Worm (Caenorhabditis elegans) whole organism, mixed stage, embryonic: Measurements from ENCODE around the gene T10G3.1.

Experiments used
- M03D4.4 ChIP-seq: sonication (generic microtip); optimal IDR thresholded peaks from 2 replicates; lab custom pipeline; 2017; ENCODE audit warnings: mild to moderate bottlenecking, missing genetic modification characterization, missing compliant biosample characterization
- bed-3 ChIP-seq: fragments of 200-800 bp; sonication (Bioruptor generic); optimal IDR thresholded peaks from 3 replicates; lab custom pipeline; 2018; ENCODE audit warnings: mild to moderate bottlenecking, missing genetic modification characterization, moderate library complexity, missing compliant biosample characterization
- blmp-1 ChIP-seq: fragments of 150-350 bp; optimal IDR thresholded peaks from 2 replicates; lab custom pipeline; 2014; ENCODE audit warnings: missing biosample characterization, missing genetic modification characterization
- ceh-39 ChIP-seq: fragments of 150-350 bp; optimal IDR thresholded peaks from 2 replicates; lab custom pipeline; 2014; ENCODE audit warnings: missing biosample characterization, missing genetic modification characterization
- ceh-43 ChIP-seq: fragments of 200-800 bp; sonication (Bioruptor generic); optimal IDR thresholded peaks from 2 replicates; lab custom pipeline; 2018; ENCODE audit warnings: mild to moderate bottlenecking, missing genetic modification characterization, moderate library complexity, missing compliant biosample characterization
- ceh-83 ChIP-seq: fragments of 200-800 bp; sonication (Bioruptor generic); optimal IDR thresholded peaks from 2 replicates; lab custom pipeline; 2018; ENCODE audit warnings: mild to moderate bottlenecking, missing genetic modification characterization, missing compliant biosample characterization
- ces-1 ChIP-seq: fragments of 150-350 bp; optimal IDR thresholded peaks from 2 replicates; lab custom pipeline; 2014; ENCODE audit warnings: missing biosample characterization, missing genetic modification reagents, missing genetic modification characterization
- drap-1 ChIP-seq: fragments of 200-800 bp; sonication (Bioruptor generic); optimal IDR thresholded peaks from 3 replicates; lab custom pipeline; 2018; ENCODE audit warnings: mild to moderate bottlenecking, missing genetic modification characterization, missing compliant biosample characterization
- elt-1 ChIP-seq: sonication (generic microtip); optimal IDR thresholded peaks from 2 replicates; lab custom pipeline; 2017; ENCODE audit warnings: missing genetic modification characterization, mild to moderate bottlenecking, missing compliant biosample characterization, antibody characterized with exemption, moderate library complexity, borderline replicate concordance; ENCODE audit not compliant: insufficient read depth
- elt-3 ChIP-seq: fragments of 150-350 bp; optimal IDR thresholded peaks from 2 replicates; lab custom pipeline; 2014; ENCODE audit warnings: missing biosample characterization, missing genetic modification characterization
- flh-1 ChIP-seq: fragments of 200-800 bp; sonication (Bioruptor generic); optimal IDR thresholded peaks from 2 replicates; lab custom pipeline; 2018; ENCODE audit warnings: mild to moderate bottlenecking, missing genetic modification characterization, moderate library complexity, missing compliant biosample characterization
- ham-2 ChIP-seq: fragments of 200-800 bp; sonication (Bioruptor generic); optimal IDR thresholded peaks from 2 replicates; lab custom pipeline; 2018; ENCODE audit warnings: mild to moderate bottlenecking, missing genetic modification characterization, missing compliant biosample characterization
- hlh-1 ChIP-seq: fragments of 150-350 bp; optimal IDR thresholded peaks from 2 replicates; lab custom pipeline; 2014; ENCODE audit warnings: missing biosample characterization, missing genetic modification reagents, missing genetic modification characterization
- lin-13 ChIP-seq: fragments of 150-350 bp; optimal IDR thresholded peaks from 2 replicates; lab custom pipeline; 2014; ENCODE audit warnings: missing biosample characterization, missing genetic modification characterization
- lin-32 ChIP-seq: fragments of 200-800 bp; sonication (Bioruptor generic); optimal IDR thresholded peaks from 2 replicates; lab custom pipeline; 2018; ENCODE audit warnings: mild to moderate bottlenecking, missing genetic modification characterization, missing compliant biosample characterization
- lsy-2 ChIP-seq: fragments of 150-350 bp; optimal IDR thresholded peaks from 2 replicates; lab custom pipeline; 2014; ENCODE audit warnings: missing biosample characterization, missing genetic modification characterization
- mep-1 ChIP-seq: fragments of 150-350 bp; optimal IDR thresholded peaks from 2 replicates; lab custom pipeline; 2017; ENCODE audit warnings: missing biosample characterization, missing genetic modification reagents, missing genetic modification characterization, inconsistent platforms
- mls-2 ChIP-seq: sonication (generic microtip); optimal IDR thresholded peaks from 2 replicates; lab custom pipeline; 2016; ENCODE audit warnings: mild to moderate bottlenecking, missing genetic modification characterization, moderate library complexity, missing compliant biosample characterization
- nhr-12 ChIP-seq: fragments of 150-350 bp; optimal IDR thresholded peaks from 2 replicates; lab custom pipeline; 2014; ENCODE audit warnings: missing biosample characterization, missing genetic modification characterization
- nhr-237 ChIP-seq: fragments of 150-350 bp; optimal IDR thresholded peaks from 2 replicates; lab custom pipeline; 2014; ENCODE audit warnings: missing biosample characterization, missing genetic modification characterization
- nhr-76 ChIP-seq: sonication (generic microtip); optimal IDR thresholded peaks from 2 replicates; lab custom pipeline; 2017; ENCODE audit warnings: missing biosample characterization, missing genetic modification characterization
- pha-4 ChIP-seq: fragments of 150-350 bp; optimal IDR thresholded peaks from 2 replicates; lab custom pipeline; 2018; ENCODE audit warnings: missing biosample characterization, missing genetic modification reagents, missing genetic modification characterization
- sem-2 ChIP-seq: fragments of 200-800 bp; sonication (Bioruptor generic); optimal IDR thresholded peaks from 2 replicates; lab custom pipeline; 2018; ENCODE audit warnings: mild to moderate bottlenecking, missing genetic modification characterization, missing compliant biosample characterization
- snpc-4 ChIP-seq: fragments of 150-350 bp; optimal IDR thresholded peaks from 2 replicates; lab custom pipeline; 2014; ENCODE audit warnings: missing biosample characterization, missing genetic modification characterization
- sptf-1 ChIP-seq: sonication (generic microtip); optimal IDR thresholded peaks from 2 replicates; lab custom pipeline; 2017; ENCODE audit warnings: mild to moderate bottlenecking, missing genetic modification characterization, moderate library complexity, missing compliant biosample characterization
- unc-120 ChIP-seq: sonication (generic microtip); optimal IDR thresholded peaks from 2 replicates; lab custom pipeline; 2017; ENCODE audit warnings: missing genetic modification characterization, missing compliant biosample characterization; ENCODE audit not compliant: poor library complexity, severe bottlenecking
- unc-39 ChIP-seq: fragments of 150-350 bp; optimal IDR thresholded peaks from 2 replicates; lab custom pipeline; 2014; ENCODE audit warnings: missing biosample characterization, missing genetic modification characterization
- unc-62 ChIP-seq: fragments of 150-350 bp; optimal IDR thresholded peaks from 2 replicates; lab custom pipeline; 2014; ENCODE audit warnings: missing biosample characterization, missing genetic modification reagents, missing genetic modification characterization
- zip-8 ChIP-seq: fragments of 150-350 bp; optimal IDR thresholded peaks from 2 replicates; lab custom pipeline; 2014; ENCODE audit warnings: missing biosample characterization, missing genetic modification characterization

T10G3.1 gene

ce11 chrV:13457858-13458257 is 15.6 kb downstream of the T10G3.1 start, which contains the start of gene F25H9.2:
Gene F25H9.2, plus strand, starts transcription at chrV:13458083.
- TF ChIP-seq zip-8 (tag; lab: Kevin White, UChicago): no peak
- TF ChIP-seq sptf-1 (tag; lab: Kevin White, UChicago): no peak
- TF ChIP-seq pha-4 (tag; lab: Kevin White, UChicago): peak; percentile 11
- peak; percentile 48 for TF ChIP-seq mep-1 (tag; lab: Kevin White, UChicago)
- TF ChIP-seq flh-1 (GFP tag; lab: Kevin White, UChicago): no peak
- peak; percentile 29 for TF ChIP-seq ces-1 (GFP tag; lab: Kevin White, UChicago)
- no peak for TF ChIP-seq unc-120 (tag; lab: Kevin White, UChicago)
- no peak for TF ChIP-seq hlh-1 (tag; lab: Kevin White, UChicago)
- no peak for TF ChIP-seq blmp-1 (tag; lab: Kevin White, UChicago)
- TF ChIP-seq bed-3 (GFP tag; lab: Kevin White, UChicago): no peak
- TF ChIP-seq mls-2: no peak
- TF ChIP-seq lin-32 (GFP tag; lab: Kevin White, UChicago): no peak
- no peak for TF ChIP-seq M03D4.4 (tag; lab: Kevin White, UChicago)

ce11 chrV:13455448-13455847 is 18.0 kb downstream of the T10G3.1 start, which contains the start of gene lurp-3:
Gene lurp-3, plus strand, starts transcription at chrV:13455748.
- TF ChIP-seq lin-32 (GFP tag; lab: Kevin White, UChicago) (no peak), M03D4.4 (tag; lab: Kevin White, UChicago) (no peak), lsy-2 (no peak), elt-3 (tag; lab: Kevin White, UChicago) (no peak), blmp-1 (tag; lab: Kevin White, UChicago) (no peak), unc-62 (GFP tag; lab: Kevin White, UChicago) (no peak), snpc-4 (no peak), mep-1 (tag; lab: Kevin White, UChicago) (no peak), ceh-43 (GFP tag; lab: Kevin White, UChicago) (no peak), unc-120 (tag; lab: Kevin White, UChicago) (no peak), ceh-39 (tag; lab: Kevin White, UChicago) (no peak), drap-1 (no peak), mls-2 (no peak), nhr-237 (tag; lab: Kevin White, UChicago) (no peak), ham-2 (GFP tag; lab: Kevin White, UChicago) (no peak)
- TF ChIP-seq, all 35 proteins: peak for 0

ce11 chrV:13453334-13453733 is 20.1 kb downstream of the T10G3.1 start, which contains the start of gene lurp-2:
Gene lurp-2, plus strand, starts transcription at chrV:13453634.
- TF ChIP-seq nhr-237 (tag; lab: Kevin White, UChicago) (no peak), lin-32 (GFP tag; lab: Kevin White, UChicago) (no peak), elt-3 (tag; lab: Kevin White, UChicago) (no peak), nhr-12 (tag; lab: Kevin White, UChicago) (no peak), elt-1 (tag; lab: Kevin White, UChicago) (no peak), unc-39 (tag; lab: Kevin White, UChicago) (no peak), ham-2 (GFP tag; lab: Kevin White, UChicago) (no peak), snpc-4 (no peak), drap-1 (no peak), ceh-43 (GFP tag; lab: Kevin White, UChicago) (no peak), blmp-1 (tag; lab: Kevin White, UChicago) (no peak), zip-8 (tag; lab: Kevin White, UChicago) (no peak), ceh-83 (no peak), lin-13 (tag; lab: Kevin White, UChicago) (no peak), mls-2 (no peak), sem-2 (no peak), flh-1 (GFP tag; lab: Kevin White, UChicago) (no peak)

- TF ChIP-seq hlh-1 (tag; lab: Kevin White, UChicago) (no peak), unc-62 (GFP tag; lab: Kevin White, UChicago) (no peak), sem-2 (no peak), mep-1 (tag; lab: Kevin White, UChicago) (no peak), nhr-76 (tag; lab: Kevin White, UChicago) (no peak), lin-13 (tag; lab: Kevin White, UChicago) (no peak), pha-4 (tag; lab: Kevin White, UChicago) (no peak), sptf-1 (tag; lab: Kevin White, UChicago) (no peak), bed-3 (GFP tag; lab: Kevin White, UChicago) (no peak), ces-1 (GFP tag; lab: Kevin White, UChicago) (no peak)
Measured at ce11 chrV:13445229-13445949, 28.1 kb downstream of the T10G3.1 start, which contains the start of gene Y2H9A.4. Gene Y2H9A.4, plus strand, starts transcription at chrV:13445899.
